Worm (Caenorhabditis elegans) whole organism, L4 larva: ENCODE data around the gene islo-1.

ENCODE experiments used
- fkh-10 ChIP-seq: fragments of 150-350 bp; optimal IDR thresholded peaks from 2 replicates; lab custom pipeline; 2014; ENCODE audit warnings: missing biosample characterization, missing genetic modification reagents, missing genetic modification characterization
- mdl-1 ChIP-seq, 2 experiments: fragments of 150-350 bp in 1 of 2; sonication (generic microtip) in 1 of 2; optimal IDR thresholded peaks; 2 replicates each; lab custom pipeline; 2014 to 2017; ENCODE audit warnings: missing biosample characterization in 2 of 2, missing genetic modification characterization in 2 of 2

DNA sequence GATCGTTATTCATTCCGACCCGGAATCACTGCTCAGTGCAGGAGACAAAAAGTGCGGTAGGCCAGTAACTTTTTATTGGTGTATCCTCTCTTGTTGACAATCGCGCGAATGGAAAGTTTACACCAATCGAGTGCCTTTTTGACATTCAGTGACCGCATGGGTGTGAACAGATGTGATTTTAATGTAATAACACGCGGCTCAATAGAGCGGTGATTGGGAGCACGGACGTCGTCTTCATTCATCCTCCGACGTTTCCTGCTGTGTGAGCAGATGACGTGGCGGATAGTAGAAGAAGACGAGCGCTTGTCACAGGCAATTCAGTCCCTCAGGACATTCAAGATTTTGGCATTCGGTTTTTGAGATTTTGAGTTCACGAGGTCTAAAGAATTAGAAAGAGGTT, 46.4 kb downstream of the islo-1 start:
- TF ChIP-seq fkh-10 (GFP tag; lab: Kevin White, UChicago) (no peak), mdl-1 (tag; optimal IDR thresholded peaks at IDR 0.05; lab: Kevin White, UChicago) (no peak)
